Worm (Caenorhabditis elegans) whole organism, young adult: ENCODE data around the gene F11D11.12.

Experiments
- cebp-2 ChIP-seq: fragments of 200-800 bp; sonication (Bioruptor generic); IDR thresholded peaks from 2 replicates; pipeline ENCODE4 v1.3.6; 2022; ENCODE audit warnings: missing genetic modification characterization, missing compliant biosample characterization
- ceh-79 ChIP-seq: sonication (generic microtip); optimal IDR thresholded peaks from 2 replicates; lab custom pipeline; 2017; ENCODE audit warnings: mild to moderate bottlenecking, missing genetic modification characterization, missing compliant biosample characterization
- chd-7 ChIP-seq: sonication (generic microtip); optimal IDR thresholded peaks from 2 replicates; lab custom pipeline; 2016; ENCODE audit warnings: mild to moderate bottlenecking, missing genetic modification characterization, moderate library complexity, missing compliant biosample characterization
- efl-1 ChIP-seq: fragments of 150-350 bp; optimal IDR thresholded peaks from 2 replicates; lab custom pipeline; 2014; ENCODE audit warnings: missing biosample characterization, missing genetic modification reagents, missing genetic modification characterization
- madf-8 ChIP-seq: fragments of 200-800 bp; sonication (Bioruptor generic); conservative IDR thresholded peaks from 2 replicates; pipeline ENCODE4 v1.3.6; 2022; ENCODE audit warnings: missing genetic modification reagents, missing genetic modification characterization, missing compliant biosample characterization
- snpc-4 ChIP-seq, 5 experiments: fragments of 150-350 bp in 1 of 5; sonication (generic microtip) in 4 of 5; optimal IDR thresholded peaks; 2 replicates each; lab custom pipeline; 2014 to 2018; ENCODE audit warnings: missing genetic modification characterization in 5 of 5, missing biosample characterization in 3 of 5, antibody characterized with exemption in 2 of 5, mild to moderate bottlenecking in 2 of 5, missing compliant biosample characterization in 2 of 5, missing genotype in 2 of 5, moderate library complexity in 2 of 5, missing genetic modification reagents in 1 of 5

ce11 chrV:18711362-18711761, 39.1 kb downstream of the F11D11.12 start:
- TF ChIP-seq madf-8 (GFP tag; lab: Robert Waterston, UW) = no peak
- TF ChIP-seq chd-7 (tag; lab: Kevin White, UChicago) = no peak
- TF ChIP-seq snpc-4 (GFP tag; optimal IDR thresholded peaks at IDR 0.05; lab: Kevin White, UChicago) = no peak
- TF ChIP-seq snpc-4 (tag; optimal IDR thresholded peaks at IDR 0.05; lab: Kevin White, UChicago) = no peak
- TF ChIP-seq ceh-79 = no peak
- no peak for TF ChIP-seq efl-1
- TF ChIP-seq cebp-2 (GFP tag; lab: Robert Waterston, UW) = no peak
